Fruit fly (Drosophila melanogaster) whole organism, embryonic: Measurements from ENCODE around the gene CG14535.

ENCODE experiments used
- Atf-2 ChIP-seq: fragments of 200-800 bp; sonication (Bioruptor generic); optimal IDR thresholded peaks from 2 replicates; lab custom pipeline; 2016; ENCODE audit warnings: missing biosample characterization, missing genetic modification characterization
- Bgb ChIP-seq: fragments of 200-800 bp; sonication (Bioruptor generic); IDR thresholded peaks from 2 replicates; pipeline ENCODE4 v1.3.6; 2022; ENCODE audit warnings: missing biosample characterization, missing genetic modification characterization; ENCODE audit not compliant: partially characterized antibody
- Blimp-1 ChIP-seq: fragments of 200-800 bp; sonication (Bioruptor generic); optimal IDR thresholded peaks from 3 replicates; lab custom pipeline; 2018; ENCODE audit warnings: missing biosample characterization, missing genetic modification characterization, mild to moderate bottlenecking, moderate library complexity, missing genetic modification reagents
- CG10959 ChIP-seq: fragments of 200-800 bp; sonication (Bioruptor generic); IDR thresholded peaks from 2 replicates; pipeline ENCODE4 v1.3.6; 2022; ENCODE audit warnings: missing biosample characterization, missing genetic modification characterization
- CG11695 ChIP-seq: fragments of 200-800 bp; sonication (Bioruptor generic); IDR thresholded peaks from 3 replicates; pipeline ENCODE4 v1.3.6; 2022; ENCODE audit warnings: missing biosample characterization, missing genetic modification characterization
- CG12299 ChIP-seq: fragments of 200-800 bp; sonication (Bioruptor generic); optimal IDR thresholded peaks from 2 replicates; lab custom pipeline; 2018; ENCODE audit warnings: missing biosample characterization, mild to moderate bottlenecking, missing genetic modification characterization
- CG18476 ChIP-seq: fragments of 200-800 bp; sonication (Bioruptor generic); optimal IDR thresholded peaks from 2 replicates; lab custom pipeline; 2016; ENCODE audit warnings: missing biosample characterization, mild to moderate bottlenecking, missing genetic modification characterization
- CG31224 ChIP-seq: fragments of 200-800 bp; sonication (Bioruptor generic); IDR thresholded peaks from 2 replicates; pipeline ENCODE4 v1.3.6; 2022; ENCODE audit warnings: missing biosample characterization, missing genetic modification characterization
- CG31365 ChIP-seq: fragments of 200-800 bp; sonication (Bioruptor generic); optimal IDR thresholded peaks from 2 replicates; lab custom pipeline; 2018; ENCODE audit warnings: missing biosample characterization, mild to moderate bottlenecking, missing genetic modification characterization
- CG3407 ChIP-seq: fragments of 200-800 bp; sonication (Bioruptor generic); optimal IDR thresholded peaks from 2 replicates; lab custom pipeline; 2018; ENCODE audit warnings: missing biosample characterization, mild to moderate bottlenecking, missing genetic modification characterization
- CG3847 ChIP-seq: fragments of 200-800 bp; sonication (Bioruptor generic); IDR thresholded peaks from 2 replicates; pipeline ENCODE4 v1.3.6; 2022; ENCODE audit warnings: missing biosample characterization, missing genetic modification characterization
- CG4328 ChIP-seq: fragments of 200-800 bp; sonication (Bioruptor generic); optimal IDR thresholded peaks from 3 replicates; lab custom pipeline; 2017; ENCODE audit warnings: missing biosample characterization, missing genetic modification reagents, missing genetic modification characterization
- CG4360 ChIP-seq: fragments of 200-800 bp; sonication (Bioruptor generic); IDR thresholded peaks from 2 replicates; pipeline ENCODE4 v1.3.6; 2022; ENCODE audit warnings: missing biosample characterization, missing genetic modification characterization
- CG7928 ChIP-seq: fragments of 200-800 bp; sonication (Bioruptor generic); optimal IDR thresholded peaks from 2 replicates; lab custom pipeline; 2017; ENCODE audit warnings: missing biosample characterization, mild to moderate bottlenecking, missing genetic modification characterization
- CG8944 ChIP-seq: fragments of 200-800 bp; sonication (Bioruptor generic); optimal IDR thresholded peaks from 3 replicates; lab custom pipeline; 2016; ENCODE audit warnings: missing biosample characterization, missing genetic modification characterization
- CTCF ChIP-seq: fragments of 200-800 bp; sonication (Bioruptor generic); optimal IDR thresholded peaks from 2 replicates; lab custom pipeline; 2017; ENCODE audit warnings: missing biosample characterization, mild to moderate bottlenecking, missing genetic modification characterization, moderate library complexity
- CrebB ChIP-seq: fragments of 200-800 bp; sonication (Bioruptor generic); optimal IDR thresholded peaks from 3 replicates; lab custom pipeline; 2018; ENCODE audit warnings: missing biosample characterization, mild to moderate bottlenecking, missing genetic modification characterization
- D ChIP-seq, 2 experiments: fragments of 200-800 bp in 1 of 2; fragments of >200 bp in 1 of 2; sonication (Bioruptor generic) in 1 of 2; optimal IDR thresholded peaks; 2 replicates in 1 of 2; 3 replicates in 1 of 2; lab custom pipeline; 2017; ENCODE audit warnings: mild to moderate bottlenecking in 1 of 2, missing biosample characterization in 1 of 2, missing genetic modification characterization in 1 of 2, missing genetic modification reagents in 1 of 2
- Dad ChIP-seq: fragments of 200-800 bp; sonication (Bioruptor generic); optimal IDR thresholded peaks from 3 replicates; lab custom pipeline; 2016; ENCODE audit warnings: missing biosample characterization, missing genetic modification characterization
- Dbx ChIP-seq: fragments of 200-800 bp; sonication (Bioruptor generic); IDR thresholded peaks from 3 replicates; pipeline ENCODE4 v1.3.6; 2022; ENCODE audit warnings: missing biosample characterization, missing genetic modification characterization
- Dll ChIP-seq: fragments of 200-800 bp; sonication (Bioruptor generic); IDR thresholded peaks from 4 replicates; pipeline ENCODE4 v1.3.6; 2022; ENCODE audit warnings: missing biosample characterization, missing genetic modification characterization; ENCODE audit not compliant: partially characterized antibody
- Hr3 ChIP-seq: fragments of 200-800 bp; sonication (Bioruptor generic); optimal IDR thresholded peaks from 3 replicates; lab custom pipeline; 2016; ENCODE audit warnings: missing biosample characterization, missing genetic modification characterization
- Hr51 ChIP-seq, 2 experiments: fragments of 200-800 bp; sonication (Bioruptor generic); optimal IDR thresholded peaks; 2 replicates in 1 of 2; 3 replicates in 1 of 2; lab custom pipeline; 2016 to 2018; ENCODE audit warnings: missing biosample characterization in 2 of 2, missing genetic modification characterization in 2 of 2, mild to moderate bottlenecking in 1 of 2, moderate library complexity in 1 of 2
- Kr ChIP-seq: fragments of 200-800 bp; sonication (Bioruptor generic); optimal IDR thresholded peaks from 2 replicates; lab custom pipeline; 2017; ENCODE audit warnings: missing biosample characterization, mild to moderate bottlenecking, missing genetic modification characterization
- NK7.1 ChIP-seq: fragments of 200-800 bp; sonication (Bioruptor generic); optimal IDR thresholded peaks from 3 replicates; lab custom pipeline; 2016; ENCODE audit warnings: missing biosample characterization, missing genetic modification characterization
- Oli ChIP-seq: fragments of 200-800 bp; sonication (Bioruptor generic); optimal IDR thresholded peaks from 2 replicates; lab custom pipeline; 2018; ENCODE audit warnings: missing biosample characterization, mild to moderate bottlenecking, missing genetic modification characterization, moderate library complexity
- PHDP ChIP-seq: fragments of 200-800 bp; sonication (Bioruptor generic); optimal IDR thresholded peaks from 3 replicates; lab custom pipeline; 2018; ENCODE audit warnings: missing biosample characterization, mild to moderate bottlenecking, missing genetic modification characterization, moderate library complexity
- Rx ChIP-seq: fragments of 200-800 bp; sonication (Bioruptor generic); IDR thresholded peaks from 2 replicates; pipeline ENCODE4 v1.3.6; 2022; ENCODE audit warnings: missing biosample characterization, missing genetic modification characterization
- Scr ChIP-seq: fragments of 200-800 bp; sonication (Bioruptor generic); IDR thresholded peaks from 2 replicates; pipeline ENCODE4 v1.3.6; 2022; ENCODE audit warnings: missing biosample characterization, missing genetic modification characterization; ENCODE audit not compliant: partially characterized antibody
- Spps ChIP-seq: fragments of 200-800 bp; sonication (Bioruptor generic); optimal IDR thresholded peaks from 2 replicates; lab custom pipeline; 2018; ENCODE audit warnings: missing biosample characterization, mild to moderate bottlenecking, missing genetic modification characterization
- ase ChIP-seq: fragments of 200-800 bp; sonication (Bioruptor generic); IDR thresholded peaks from 3 replicates; pipeline ENCODE4 v1.3.6; 2022; ENCODE audit warnings: missing biosample characterization, missing genetic modification characterization
- btn ChIP-seq: fragments of 200-800 bp; sonication (Bioruptor generic); optimal IDR thresholded peaks from 2 replicates; lab custom pipeline; 2016; ENCODE audit warnings: missing biosample characterization, missing genetic modification characterization
- cad ChIP-seq: fragments of >200 bp; optimal IDR thresholded peaks from 2 replicates; lab custom pipeline; 2017; ENCODE audit warnings: missing biosample characterization, missing genetic modification characterization
- cas ChIP-seq: fragments of 200-800 bp; sonication (Bioruptor generic); IDR thresholded peaks from 2 replicates; pipeline ENCODE4 v1.3.6; 2022; ENCODE audit warnings: missing biosample characterization, missing genetic modification characterization
- cato ChIP-seq: fragments of 200-800 bp; sonication (Bioruptor generic); optimal IDR thresholded peaks from 2 replicates; lab custom pipeline; 2016; ENCODE audit warnings: missing biosample characterization, missing genetic modification characterization, borderline replicate concordance
- chinmo ChIP-seq: fragments of 200-800 bp; sonication (Bioruptor generic); IDR thresholded peaks from 4 replicates; pipeline ENCODE4 v1.3.6; 2022; ENCODE audit warnings: missing biosample characterization, missing genetic modification characterization; ENCODE audit not compliant: partially characterized antibody
- crc ChIP-seq: fragments of 200-800 bp; sonication (Bioruptor generic); optimal IDR thresholded peaks from 2 replicates; lab custom pipeline; 2016; ENCODE audit warnings: missing biosample characterization, missing genetic modification characterization
- crol ChIP-seq: fragments of 200-800 bp; sonication (Bioruptor generic); IDR thresholded peaks from 2 replicates; pipeline ENCODE4 v1.3.6; 2022; ENCODE audit warnings: missing biosample characterization, missing genetic modification characterization
- da ChIP-seq: fragments of 200-800 bp; sonication (Bioruptor generic); optimal IDR thresholded peaks from 2 replicates; lab custom pipeline; 2016; ENCODE audit warnings: missing biosample characterization, missing genetic modification characterization
- fd3F ChIP-seq: fragments of 200-800 bp; sonication (Bioruptor generic); optimal IDR thresholded peaks from 2 replicates; lab custom pipeline; 2018; ENCODE audit warnings: missing biosample characterization, mild to moderate bottlenecking, missing genetic modification characterization, moderate library complexity
- grn ChIP-seq: fragments of 200-800 bp; sonication (Bioruptor generic); optimal IDR thresholded peaks from 3 replicates; lab custom pipeline; 2017; ENCODE audit warnings: missing biosample characterization, missing genetic modification characterization
- her ChIP-seq: fragments of 200-800 bp; sonication (Bioruptor generic); optimal IDR thresholded peaks from 2 replicates; lab custom pipeline; 2016; ENCODE audit warnings: missing biosample characterization, missing genetic modification characterization
- inv ChIP-seq: fragments of 200-800 bp; sonication (Bioruptor generic); IDR thresholded peaks from 2 replicates; pipeline ENCODE4 v1.3.6; 2022; ENCODE audit warnings: missing biosample characterization, missing genetic modification characterization; ENCODE audit not compliant: partially characterized antibody
- maf-S ChIP-seq: fragments of 200-800 bp; sonication (Bioruptor generic); optimal IDR thresholded peaks from 2 replicates; lab custom pipeline; 2016; ENCODE audit warnings: missing biosample characterization, missing genetic modification characterization
- mirr ChIP-seq: fragments of 200-800 bp; sonication (Bioruptor generic); optimal IDR thresholded peaks from 3 replicates; lab custom pipeline; 2018; ENCODE audit warnings: missing biosample characterization, mild to moderate bottlenecking, missing genetic modification characterization
- otp ChIP-seq: fragments of 200-800 bp; sonication (Bioruptor generic); IDR thresholded peaks from 3 replicates; pipeline ENCODE4, ENCODE4 v1.3.6; 2022; ENCODE audit warnings: missing biosample characterization, missing genetic modification characterization
- row ChIP-seq: fragments of 200-800 bp; sonication (Bioruptor generic); IDR thresholded peaks from 3 replicates; pipeline ENCODE4 v1.3.6; 2022; ENCODE audit warnings: missing biosample characterization, missing genetic modification characterization
- schlank ChIP-seq: fragments of 200-800 bp; sonication (Bioruptor generic); optimal IDR thresholded peaks from 2 replicates; lab custom pipeline; 2018; ENCODE audit warnings: missing biosample characterization, mild to moderate bottlenecking, missing genetic modification characterization
- sim ChIP-seq: fragments of 200-800 bp; sonication (Bioruptor generic); IDR thresholded peaks from 2 replicates; pipeline ENCODE4 v1.3.6; 2022; ENCODE audit warnings: missing biosample characterization, missing genetic modification characterization
- ssp ChIP-seq: fragments of 200-800 bp; sonication (Bioruptor generic); IDR thresholded peaks from 2 replicates; pipeline ENCODE4 v1.3.6; 2022; ENCODE audit warnings: missing biosample characterization, missing genetic modification characterization
- tup ChIP-seq: fragments of 200-800 bp; sonication (Bioruptor generic); optimal IDR thresholded peaks from 2 replicates; lab custom pipeline; 2016; ENCODE audit warnings: missing biosample characterization, mild to moderate bottlenecking, missing genetic modification characterization, moderate library complexity
- unc-4 ChIP-seq: fragments of 200-800 bp; sonication (Bioruptor generic); IDR thresholded peaks from 2 replicates; pipeline ENCODE4 v1.3.6; 2022; ENCODE audit warnings: missing biosample characterization, missing genetic modification characterization; ENCODE audit not compliant: partially characterized antibody

The CG14535 gene

DNA sequence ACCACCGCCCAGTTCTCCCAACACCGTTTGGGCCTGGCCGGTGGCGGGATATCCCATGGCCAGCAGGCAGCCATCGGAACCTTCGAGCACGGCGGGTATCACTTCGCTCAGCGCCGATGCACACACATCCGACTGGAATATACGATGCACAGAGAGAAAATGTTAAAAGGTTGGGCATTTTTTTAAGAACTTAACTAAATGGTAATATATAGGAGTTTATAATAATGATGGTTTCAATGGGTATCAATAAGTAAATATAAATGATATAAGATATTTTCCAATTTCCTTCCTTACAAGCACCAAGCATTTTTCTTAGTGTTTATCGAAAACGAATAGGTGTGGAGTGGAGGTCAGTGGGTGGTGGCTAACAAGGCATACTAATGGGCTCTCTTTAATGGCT is 3.7 kb downstream of the CG14535 start (continued):
- TF ChIP-seq Scr (GFP tag; lab: Robert Waterston, UW) (no peak), Oli (peak; percentile 31), Bgb (GFP tag; lab: Robert Waterston, UW) (no peak), CG31365 (tag; lab: Kevin White, UChicago) (no peak), NK7.1 (GFP tag; lab: Kevin White, UChicago) (no peak), Hr51 (GFP tag; optimal IDR thresholded peaks at IDR 0.05; lab: Kevin White, UChicago) (peak in 1 of 2 experiments; percentile 56), row (GFP tag; lab: Robert Waterston, UW) (peak; percentile 62), Spps (tag; lab: Kevin White, UChicago) (no peak), CTCF (no peak), cato (GFP tag; lab: Kevin White, UChicago) (no peak), Hr3 (no peak), CG7928 (GFP tag; lab: Kevin White, UChicago) (no peak), CG3407 (GFP tag; lab: Kevin White, UChicago) (no peak), CrebB (tag; lab: Kevin White, UChicago) (no peak), CG3847 (no peak), maf-S (no peak), CG11695 (GFP tag; lab: Robert Waterston, UW) (0 out of 3 replicates have a peak, but pooled peaks have one; percentile 9), da (GFP tag; lab: Kevin White, UChicago) (no peak), btn (GFP tag; lab: Kevin White, UChicago) (no peak), cad (no peak), CG4328 (GFP tag; lab: Kevin White, UChicago) (no peak), CG18476 (GFP tag; lab: Kevin White, UChicago) (no peak), D (optimal IDR thresholded peaks at IDR 0.05; lab: Kevin White, UChicago) (no peak), D (GFP tag; optimal IDR thresholded peaks at IDR 0.05; lab: Kevin White, UChicago) (no peak), schlank (tag; lab: Kevin White, UChicago) (no peak), Blimp-1 (GFP tag; lab: Kevin White, UChicago) (peak; percentile 63), CG10959 (GFP tag; lab: Robert Waterston, UW) (no peak), CG4360 (GFP tag; lab: Robert Waterston, UW) (no peak), crol (no peak), sim (GFP tag; lab: Robert Waterston, UW) (no peak), chinmo (GFP tag; lab: Robert Waterston, UW) (no peak), unc-4 (GFP tag; lab: Robert Waterston, UW) (no peak), CG31224 (GFP tag; lab: Robert Waterston, UW) (no peak), ssp (0 out of 2 replicates have a peak, but pooled peaks have one; percentile 10), her (GFP tag; lab: Kevin White, UChicago) (no peak), Dll (GFP tag; lab: Robert Waterston, UW) (no peak), fd3F (GFP tag; lab: Kevin White, UChicago) (no peak), mirr (GFP tag; lab: Kevin White, UChicago) (no peak), ase (GFP tag; lab: Robert Waterston, UW) (no peak), crc (GFP tag; lab: Kevin White, UChicago) (no peak), grn (GFP tag; lab: Kevin White, UChicago) (no peak), tup (GFP tag; lab: Kevin White, UChicago) (no peak), otp (no peak), Rx (GFP tag; lab: Robert Waterston, UW) (0 out of 2 replicates have a peak, but pooled peaks have one; percentile 17), PHDP (tag; lab: Kevin White, UChicago) (peak; percentile 43), Kr (no peak), Dad (GFP tag; lab: Kevin White, UChicago) (no peak), Atf-2 (GFP tag; lab: Kevin White, UChicago) (no peak), CG12299 (no peak), cas (GFP tag; lab: Robert Waterston, UW) (no peak), Dbx (GFP tag; lab: Robert Waterston, UW) (no peak), CG8944 (GFP tag; lab: Kevin White, UChicago) (no peak), inv (GFP tag; lab: Robert Waterston, UW) (no peak)
